Worm (Caenorhabditis elegans): ENCODE data around the gene Y79H2A.3.

DNA sequence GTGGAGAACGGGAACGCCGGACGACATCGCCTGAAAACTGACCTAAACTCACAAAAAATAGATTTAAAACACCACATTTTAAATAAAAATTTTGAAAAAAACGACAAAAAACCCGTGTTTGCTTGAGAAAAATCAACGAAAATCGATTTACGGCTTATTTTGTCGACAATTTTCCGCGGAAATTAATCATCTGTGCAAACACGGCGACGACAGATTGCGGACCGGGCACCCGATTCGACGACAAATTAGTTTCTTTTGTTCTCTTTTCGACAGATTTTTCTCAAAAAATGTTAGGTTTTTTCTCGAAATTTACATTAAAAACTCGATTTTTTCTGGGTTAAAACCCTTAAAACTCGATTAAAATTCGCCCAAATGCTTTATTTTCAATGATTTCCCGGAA, 6.3 kb upstream of the Y79H2A.3 start, which contains the start of gene arx-3:
- TF ChIP-seq lin-39 (tag; optimal IDR thresholded peaks at IDR 0.05) (no peak), elt-2 (tag; optimal IDR thresholded peaks at IDR 0.05) (no peak)

Measured in whole organism, L3 larva.